Worm (Caenorhabditis elegans): ENCODE measurements around the gene frpr-1.

DNA sequence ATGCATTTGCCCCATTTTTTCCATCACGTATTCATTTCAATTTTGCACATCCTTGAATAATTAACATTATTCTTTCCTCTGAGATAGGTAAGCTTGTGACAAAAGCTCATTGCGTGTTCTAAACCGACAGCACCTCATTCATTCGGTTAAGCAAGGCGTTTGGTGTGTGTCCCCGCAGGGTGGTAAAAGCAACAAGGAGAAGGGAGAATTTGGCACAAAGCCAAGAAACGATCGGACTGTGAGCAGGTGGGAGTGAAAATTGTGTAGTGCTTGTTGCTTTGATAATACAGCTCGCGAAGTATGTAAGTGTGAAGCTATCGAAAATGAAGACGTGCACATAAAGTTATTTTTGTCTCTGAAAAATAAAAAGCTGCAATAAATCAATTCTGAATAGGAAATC lies 27.7 kb upstream of the frpr-1 start:
- TF ChIP-seq pqm-1 (tag; optimal IDR thresholded peaks at IDR 0.05): no peak
- peak; percentile 20 to 57 for TF ChIP-seq lsy-2 (tag; optimal IDR thresholded peaks at IDR 0.05)
- TF ChIP-seq ztf-11 (tag; optimal IDR thresholded peaks at IDR 0.05): no peak
- no peak for TF ChIP-seq T26A8.4 (GFP tag; IDR thresholded peaks at IDR 0.05)
- no peak for TF ChIP-seq F44E2.7 (GFP tag; IDR thresholded peaks at IDR 0.05)
